Fruit fly (Drosophila melanogaster): ENCODE measurements around the gene CG31729.

The CG31729 gene

dm6 chr2L:13289689-13290088 is at the start of gene CG31729:
Gene CG31729 (plus strand): TSS chr2L:13289997.
- peak; percentile 25 for TF ChIP-seq CG17801 (GFP tag; optimal IDR thresholded peaks at IDR 0.05; ENCODE audit: partially characterized antibody)

DNA sequence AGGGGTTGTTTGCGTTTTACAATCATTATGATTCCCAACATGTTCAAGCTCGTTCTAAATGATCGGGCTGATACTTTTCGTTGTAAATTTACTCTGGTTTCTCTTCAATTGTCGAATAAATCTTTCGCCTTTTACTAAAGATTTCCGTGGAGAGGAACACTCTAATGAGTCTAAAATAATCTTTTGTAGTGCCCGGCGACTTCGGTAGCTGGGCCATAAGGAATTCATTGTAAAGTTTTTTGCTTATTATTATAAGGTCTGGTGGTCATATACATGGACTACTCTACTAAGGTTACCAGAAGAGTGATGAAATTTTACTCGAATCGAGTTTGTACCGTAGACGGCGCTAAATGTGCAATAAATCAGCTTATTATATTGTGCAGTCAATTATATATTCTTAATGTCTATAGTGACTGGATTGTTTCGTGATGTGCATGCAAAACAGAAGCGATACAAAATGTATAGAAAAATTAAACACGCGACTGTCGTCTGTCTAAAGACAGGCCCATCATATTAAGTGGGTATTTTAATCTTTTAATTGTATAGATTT is 45.0 kb upstream of the CG31729 start:
- TF ChIP-seq CG17801 (GFP tag; optimal IDR thresholded peaks at IDR 0.05; ENCODE audit: partially characterized antibody), result no peak

DNA sequence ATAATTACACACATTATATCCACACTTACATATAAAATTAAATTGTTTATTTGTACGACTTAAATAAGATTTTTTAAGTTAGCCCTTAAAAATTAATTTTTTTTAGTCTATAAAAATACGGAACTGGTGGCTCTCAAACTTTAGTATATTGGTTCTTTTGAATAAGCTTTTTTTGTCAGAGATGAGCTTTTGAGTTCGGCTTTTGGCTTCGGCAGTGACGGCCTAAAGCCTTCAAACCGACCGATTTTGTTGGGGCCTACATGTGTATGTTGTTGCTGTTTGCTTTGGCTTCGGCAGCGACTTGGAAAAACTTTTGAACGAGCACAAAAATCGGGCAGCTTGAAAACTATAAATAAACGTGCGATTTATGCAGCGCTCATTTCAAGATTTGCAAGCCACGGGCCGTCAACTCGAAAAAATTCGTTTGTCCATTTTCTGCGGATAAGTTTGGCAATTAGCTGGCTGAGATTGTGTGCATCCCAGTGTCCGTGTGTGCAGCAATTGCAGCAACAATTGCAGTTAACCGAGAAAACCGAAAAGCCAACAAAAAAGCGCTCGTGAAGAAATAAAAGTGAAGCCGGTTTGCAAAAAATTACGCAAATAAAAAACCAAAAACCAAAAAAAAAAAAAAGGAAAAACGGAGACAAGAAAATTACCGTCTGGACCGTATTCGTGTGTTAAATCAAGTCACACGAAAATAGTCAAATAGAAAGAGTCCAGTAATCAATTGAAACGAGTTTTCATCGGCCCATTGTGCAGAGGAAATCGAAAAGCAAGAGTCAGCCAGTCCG is 43.7 kb upstream of the CG31729 start, which contains the start of gene CG16820:
TSS of gene CG16820 (plus strand) at position 378 of the 791 bp plus-strand sequence.
- TF ChIP-seq CG17801 (GFP tag; optimal IDR thresholded peaks at IDR 0.05; ENCODE audit: partially characterized antibody), result no peak

- no peak for TF ChIP-seq CG17801 (GFP tag; optimal IDR thresholded peaks at IDR 0.05; ENCODE audit: partially characterized antibody)
Measured at dm6 chr2L:13251167-13251566, 38.6 kb upstream of the CG31729 start.

- no peak for TF ChIP-seq CG17801 (GFP tag; optimal IDR thresholded peaks at IDR 0.05; ENCODE audit: partially characterized antibody)
Measured at dm6 chr2L:13257177-13257576, 32.6 kb upstream of the CG31729 start, which contains the start of gene Naa20B. Gene Naa20B (plus strand): TSS chr2L:13257477.

dm6 chr2L:13258702-13259101 is 31.1 kb upstream of the CG31729 start:
- no peak for TF ChIP-seq CG17801 (GFP tag; optimal IDR thresholded peaks at IDR 0.05; ENCODE audit: partially characterized antibody)

DNA sequence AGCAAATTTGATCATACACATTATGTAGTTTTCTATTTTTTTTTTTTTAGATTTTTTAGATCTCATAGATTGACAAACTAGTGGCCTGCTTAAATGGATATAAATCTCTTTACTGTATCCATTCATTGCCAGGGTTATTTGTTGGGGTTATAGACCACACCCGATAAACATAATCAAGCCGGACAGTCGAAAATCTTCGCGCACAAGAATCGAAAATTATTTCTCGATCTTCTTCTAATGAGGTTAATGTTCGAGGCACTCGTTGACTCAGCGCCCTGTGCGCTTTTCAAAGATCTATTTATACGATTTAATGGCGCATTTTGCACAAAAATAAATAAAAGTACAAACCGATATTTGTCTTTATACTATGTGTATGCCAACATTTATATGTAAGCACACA is 30.2 kb upstream of the CG31729 start, which contains the start of gene CG31730:
TSS of gene CG31730 (minus strand) at position 101 of the 400 bp plus-strand sequence.
- TF ChIP-seq CG17801 (GFP tag; optimal IDR thresholded peaks at IDR 0.05; ENCODE audit: partially characterized antibody), result no peak

dm6 chr2L:13260740-13261139 is 29.1 kb upstream of the CG31729 start, which contains the start of gene CG44085:
Gene CG44085 (plus strand): TSS chr2L:13261008.
- TF ChIP-seq CG17801 (GFP tag; optimal IDR thresholded peaks at IDR 0.05; ENCODE audit: partially characterized antibody), result no peak

DNA sequence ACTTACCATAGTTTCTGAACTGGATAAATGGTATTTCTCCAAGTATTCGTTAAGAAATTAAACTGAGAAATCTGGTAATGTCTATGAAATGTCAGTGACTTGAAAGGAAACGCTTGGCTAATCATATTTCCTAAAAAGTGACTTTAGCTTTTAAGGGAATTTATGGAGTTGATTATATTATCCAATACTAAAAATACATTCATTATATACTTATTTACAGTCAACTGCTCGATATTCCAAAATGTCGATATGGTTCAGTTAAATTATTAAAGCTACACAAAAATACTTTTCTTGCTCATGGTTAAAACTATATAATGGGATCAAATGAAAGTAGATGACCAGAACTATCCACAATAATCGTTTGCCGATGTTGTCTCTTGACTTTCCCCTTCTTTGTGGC is 24.0 kb upstream of the CG31729 start, which contains the start of gene CG31848:
TSS of gene CG31848 (minus strand) at position 101 of the 400 bp plus-strand sequence.
- no peak for TF ChIP-seq CG17801 (GFP tag; optimal IDR thresholded peaks at IDR 0.05; ENCODE audit: partially characterized antibody)

DNA sequence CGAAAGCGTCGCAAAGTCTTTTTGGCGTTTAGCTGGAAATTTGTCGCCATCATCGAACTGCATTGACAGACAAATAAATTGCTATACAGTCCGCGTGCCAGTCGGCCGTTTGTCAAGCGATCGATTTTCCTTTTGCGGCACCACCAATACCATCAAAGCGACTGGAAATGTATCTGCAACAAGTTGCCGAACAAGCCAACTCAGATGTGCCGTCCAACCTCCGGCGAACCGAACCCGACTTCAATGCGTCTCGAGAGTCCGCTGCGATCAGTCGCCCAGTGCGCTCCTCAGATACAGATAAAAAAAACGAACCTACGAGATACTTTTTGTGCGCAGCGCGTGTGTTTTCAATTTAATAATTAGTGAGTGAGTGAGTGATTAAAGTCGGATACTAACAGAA is 23.2 kb upstream of the CG31729 start:
- no peak for TF ChIP-seq CG17801 (GFP tag; optimal IDR thresholded peaks at IDR 0.05; ENCODE audit: partially characterized antibody)

- no peak for TF ChIP-seq CG17801 (GFP tag; optimal IDR thresholded peaks at IDR 0.05; ENCODE audit: partially characterized antibody)
Measured at dm6 chr2L:13268040-13268652, 21.7 kb upstream of the CG31729 start.

- TF ChIP-seq CG17801 (GFP tag; optimal IDR thresholded peaks at IDR 0.05; ENCODE audit: partially characterized antibody), result no peak
Measured at dm6 chr2L:13272541-13272940, 17.3 kb upstream of the CG31729 start.

dm6 chr2L:13285791-13286190 is 4.0 kb upstream of the CG31729 start:
- TF ChIP-seq CG17801 (GFP tag; optimal IDR thresholded peaks at IDR 0.05; ENCODE audit: partially characterized antibody), result no peak

- TF ChIP-seq CG17801 (GFP tag; optimal IDR thresholded peaks at IDR 0.05; ENCODE audit: partially characterized antibody), result peak; percentile 81
Measured at dm6 chr2L:13286456-13286855, 3.3 kb upstream of the CG31729 start, which contains the start of the genes Drep4 and Uvrag. Gene Drep4 (minus strand): TSS chr2L:13286462. Gene Uvrag (plus strand): TSS chr2L:13286777.

DNA sequence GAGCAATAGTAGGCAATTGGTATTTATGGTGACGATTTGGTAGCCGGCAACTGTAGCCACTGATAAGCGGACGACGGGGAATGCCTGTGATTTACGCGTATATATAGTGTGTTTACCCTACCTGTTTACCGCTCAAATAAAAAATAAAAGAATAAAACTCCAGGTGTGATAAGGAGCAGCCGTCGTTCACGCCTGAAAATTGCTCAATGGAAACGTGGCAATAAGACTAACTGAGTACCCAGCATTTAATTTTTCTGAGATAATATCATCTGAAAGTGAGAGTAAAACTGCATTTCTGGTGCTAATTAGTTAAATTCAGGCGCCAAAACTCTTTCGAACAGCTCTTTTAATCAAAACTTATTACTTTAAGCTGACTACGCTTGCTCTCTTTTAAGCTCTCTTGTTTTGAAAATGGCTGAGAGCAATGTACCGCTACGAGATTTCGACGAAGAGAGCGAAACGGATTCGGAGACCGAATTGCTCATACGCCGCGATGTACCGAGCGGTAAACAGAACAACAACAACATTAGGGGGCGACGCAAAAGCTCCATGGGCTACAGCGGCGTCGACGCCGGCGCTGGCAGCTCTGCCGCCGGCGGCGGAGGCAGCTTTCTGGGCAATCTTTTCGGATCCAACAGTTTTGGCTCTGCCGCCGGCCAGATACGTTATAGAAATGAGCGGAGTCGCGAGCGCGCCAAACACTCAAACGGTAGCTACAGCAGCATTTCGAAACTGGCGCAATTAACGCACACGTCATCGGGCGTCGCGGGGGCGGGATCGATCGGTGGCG is 674 bp downstream of the CG31729 start:
- TF ChIP-seq CG17801 (GFP tag; optimal IDR thresholded peaks at IDR 0.05; ENCODE audit: partially characterized antibody), result peak; percentile 15
